Worm (Caenorhabditis elegans): ENCODE data around the gene srx-87.

DNA sequence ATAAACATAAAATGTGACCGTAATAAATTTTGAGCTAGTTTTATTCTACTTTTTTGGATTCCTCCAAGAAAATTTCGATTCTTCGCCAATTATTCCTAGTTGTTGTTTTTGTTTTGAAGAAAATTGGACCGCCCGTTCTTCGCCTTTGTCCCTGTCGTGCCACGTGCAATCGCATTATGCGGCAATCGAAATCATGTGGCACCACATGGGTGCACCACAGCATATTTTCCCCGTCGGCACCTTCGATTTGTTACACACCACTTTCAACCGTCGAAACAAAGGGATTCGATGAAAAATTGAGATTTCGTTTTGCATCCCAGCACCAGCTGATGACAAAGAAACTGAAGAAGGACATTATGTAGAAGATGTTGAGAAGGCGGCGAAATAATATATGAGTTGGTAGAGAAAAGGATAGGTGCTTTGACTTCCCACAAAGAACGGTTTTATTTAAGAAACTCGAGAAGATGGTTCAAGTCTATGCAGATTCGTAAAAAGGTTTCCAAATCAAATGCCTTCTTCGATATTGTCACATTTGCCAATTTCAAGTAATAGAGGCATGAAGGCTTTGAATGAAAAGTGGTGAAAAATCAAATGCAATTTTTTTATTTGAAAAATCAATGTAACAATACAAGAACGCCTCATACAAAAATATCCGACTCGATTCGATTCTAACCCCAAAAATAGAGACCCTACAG is 35.9 kb upstream of the srx-87 start:
- TF ChIP-seq lin-13 (GFP tag; optimal IDR thresholded peaks at IDR 0.05) = no peak
- TF ChIP-seq skn-1 (tag; optimal IDR thresholded peaks at IDR 0.05) = no peak
- no peak for TF ChIP-seq ceh-82 (tag; optimal IDR thresholded peaks at IDR 0.05)
- no peak for TF ChIP-seq blmp-1 (tag; optimal IDR thresholded peaks at IDR 0.05; ENCODE audit: insufficient read depth)
- TF ChIP-seq nhr-237 (tag; optimal IDR thresholded peaks at IDR 0.05) = no peak
- no peak for TF ChIP-seq elt-1 (tag; optimal IDR thresholded peaks at IDR 0.05)
- TF ChIP-seq nhr-12 (tag; optimal IDR thresholded peaks at IDR 0.05) = no peak
- no peak for TF ChIP-seq aly-2 (tag; optimal IDR thresholded peaks at IDR 0.05)
- no peak for TF ChIP-seq fos-1 (tag; optimal IDR thresholded peaks at IDR 0.05)
